Fruit fly (Drosophila melanogaster) whole organism, prepupa: Measurements from ENCODE around the gene ND-B16.6.

Source experiments
- Blimp-1 ChIP-seq: fragments of 200-800 bp; sonication (Bioruptor generic); optimal IDR thresholded peaks from 3 replicates; lab custom pipeline; 2017; ENCODE audit warnings: missing biosample characterization, missing genetic modification characterization, mild to moderate bottlenecking, moderate library complexity, missing genetic modification reagents
- CG10631 ChIP-seq: fragments of 200-800 bp; sonication (Bioruptor generic); optimal IDR thresholded peaks from 2 replicates; lab custom pipeline; 2016; ENCODE audit warnings: missing biosample characterization, missing genetic modification characterization
- CG10669 ChIP-seq: fragments of 200-800 bp; sonication (Bioruptor generic); optimal IDR thresholded peaks from 3 replicates; lab custom pipeline; 2018; ENCODE audit warnings: missing biosample characterization, mild to moderate bottlenecking, missing genetic modification characterization, moderate library complexity
- CG11294 ChIP-seq: fragments of 200-800 bp; sonication (Bioruptor generic); IDR thresholded peaks from 2 replicates; pipeline ENCODE4 v1.3.6; 2022; ENCODE audit warnings: missing biosample characterization, missing genetic modification characterization
- CG11762 ChIP-seq: fragments of 200-800 bp; sonication (Bioruptor generic); optimal IDR thresholded peaks from 3 replicates; lab custom pipeline; 2016; ENCODE audit warnings: missing biosample characterization, missing genetic modification characterization; ENCODE audit not compliant: insufficient read depth
- CG11902 ChIP-seq: fragments of 200-800 bp; sonication (Bioruptor generic); optimal IDR thresholded peaks from 3 replicates; lab custom pipeline; 2016; ENCODE audit warnings: missing biosample characterization, missing genetic modification characterization
- CG15336 ChIP-seq: fragments of 200-800 bp; sonication (Bioruptor generic); IDR thresholded peaks from 2 replicates; pipeline ENCODE4 v1.3.6; 2022; ENCODE audit warnings: missing biosample characterization, missing genetic modification characterization
- CG1621 ChIP-seq: fragments of 200-800 bp; sonication (Bioruptor generic); optimal IDR thresholded peaks from 3 replicates; lab custom pipeline; 2018; ENCODE audit warnings: missing biosample characterization, mild to moderate bottlenecking, missing genetic modification characterization
- CG16779 ChIP-seq: fragments of 200-800 bp; sonication (Bioruptor generic); optimal IDR thresholded peaks from 3 replicates; lab custom pipeline; 2017; ENCODE audit warnings: missing biosample characterization, mild to moderate bottlenecking, missing genetic modification characterization
- CG3032 ChIP-seq: fragments of 200-800 bp; optimal IDR thresholded peaks from 2 replicates; lab custom pipeline; 2019; ENCODE audit warnings: missing biosample characterization, mild to moderate bottlenecking, missing genetic modification characterization, moderate library complexity
- CG31627 ChIP-seq: fragments of 200-800 bp; sonication (Bioruptor generic); optimal IDR thresholded peaks from 3 replicates; lab custom pipeline; 2016; ENCODE audit warnings: missing biosample characterization, missing genetic modification characterization
- CG32006 ChIP-seq: fragments of 200-800 bp; sonication (Bioruptor generic); optimal IDR thresholded peaks from 3 replicates; lab custom pipeline; 2017; ENCODE audit warnings: missing biosample characterization, mild to moderate bottlenecking, missing genetic modification characterization
- CG34406 ChIP-seq: fragments of 200-800 bp; sonication (Bioruptor generic); optimal IDR thresholded peaks from 3 replicates; lab custom pipeline; 2016; ENCODE audit warnings: missing biosample characterization, missing genetic modification characterization
- CG4318 ChIP-seq: fragments of 200-800 bp; sonication (Bioruptor generic); optimal IDR thresholded peaks from 3 replicates; lab custom pipeline; 2017; ENCODE audit warnings: missing biosample characterization, mild to moderate bottlenecking, missing genetic modification characterization
- CG6792 ChIP-seq: fragments of 200-800 bp; sonication (Bioruptor generic); optimal IDR thresholded peaks from 3 replicates; lab custom pipeline; 2016; ENCODE audit warnings: missing biosample characterization, missing genetic modification characterization
- CG6808 ChIP-seq: fragments of 200-800 bp; sonication (Bioruptor generic); optimal IDR thresholded peaks from 3 replicates; lab custom pipeline; 2017; ENCODE audit warnings: missing biosample characterization, missing genetic modification characterization, mild to moderate bottlenecking, moderate library complexity, missing genetic modification reagents
- CG6854 ChIP-seq: fragments of 200-800 bp; sonication (Bioruptor generic); optimal IDR thresholded peaks from 2 replicates; lab custom pipeline; 2017; ENCODE audit warnings: missing biosample characterization, mild to moderate bottlenecking, missing genetic modification characterization
- CG7368 ChIP-seq: fragments of 200-800 bp; sonication (Bioruptor generic); optimal IDR thresholded peaks from 3 replicates; lab custom pipeline; 2016; ENCODE audit warnings: missing biosample characterization, missing genetic modification characterization
- CG8119 ChIP-seq: fragments of 200-800 bp; sonication (Bioruptor generic); IDR thresholded peaks from 3 replicates; pipeline ENCODE4 v1.3.6; 2022; ENCODE audit warnings: missing biosample characterization, missing genetic modification characterization
- CG8632 ChIP-seq: fragments of 200-800 bp; sonication (Bioruptor generic); optimal IDR thresholded peaks from 3 replicates; lab custom pipeline; 2016; ENCODE audit warnings: missing biosample characterization, missing genetic modification characterization
- CG9139 ChIP-seq: fragments of 200-800 bp; sonication (Bioruptor generic); optimal IDR thresholded peaks from 3 replicates; lab custom pipeline; 2017; ENCODE audit warnings: missing biosample characterization, mild to moderate bottlenecking, missing genetic modification characterization
- Eip75B ChIP-seq: fragments of 200-800 bp; sonication (Bioruptor generic); optimal IDR thresholded peaks from 3 replicates; lab custom pipeline; 2016; ENCODE audit warnings: missing biosample characterization, missing genetic modification characterization
- Eip78C ChIP-seq: fragments of 200-800 bp; sonication (Bioruptor generic); peaks from one replicate; lab custom pipeline; 2016; ENCODE audit warnings: missing biosample characterization, missing genetic modification characterization
- Ets21C ChIP-seq: fragments of 200-800 bp; sonication (Bioruptor generic); optimal IDR thresholded peaks from 3 replicates; lab custom pipeline; 2016; ENCODE audit warnings: missing biosample characterization, missing genetic modification characterization
- Hr38 ChIP-seq: sonication (Bioruptor generic); optimal IDR thresholded peaks from 2 replicates; lab custom pipeline; 2016; ENCODE audit warnings: missing biosample characterization, missing genetic modification characterization
- Lpt ChIP-seq: fragments of 200-800 bp; sonication (Bioruptor generic); optimal IDR thresholded peaks from 3 replicates; lab custom pipeline; 2016; ENCODE audit warnings: missing biosample characterization, missing genetic modification characterization
- Met ChIP-seq: fragments of 200-800 bp; sonication (Bioruptor generic); optimal IDR thresholded peaks from 3 replicates; lab custom pipeline; 2016; ENCODE audit warnings: missing biosample characterization, missing genetic modification characterization
- OdsH ChIP-seq: fragments of 200-800 bp; sonication (Bioruptor generic); optimal IDR thresholded peaks from 3 replicates; lab custom pipeline; 2016; ENCODE audit warnings: missing biosample characterization, missing genetic modification characterization
- Smox ChIP-seq: fragments of 200-800 bp; sonication (Bioruptor generic); optimal IDR thresholded peaks from 3 replicates; lab custom pipeline; 2016; ENCODE audit warnings: missing biosample characterization, missing genetic modification characterization
- Sox102F ChIP-seq: fragments of 200-800 bp; sonication (Bioruptor generic); optimal IDR thresholded peaks from 2 replicates; lab custom pipeline; 2016; ENCODE audit warnings: missing biosample characterization, mild to moderate bottlenecking, missing genetic modification characterization
- Sox14 ChIP-seq: fragments of 200-800 bp; sonication (Bioruptor generic); optimal IDR thresholded peaks from 3 replicates; lab custom pipeline; 2016; ENCODE audit warnings: missing biosample characterization, missing genetic modification characterization
- Sox15 ChIP-seq: fragments of 200-800 bp; sonication (Bioruptor generic); optimal IDR thresholded peaks from 3 replicates; lab custom pipeline; 2016; ENCODE audit warnings: missing biosample characterization, missing genetic modification characterization
- achi ChIP-seq: fragments of 200-800 bp; sonication (Bioruptor generic); optimal IDR thresholded peaks from 3 replicates; lab custom pipeline; 2016; ENCODE audit warnings: missing biosample characterization, missing genetic modification characterization
- acj6 ChIP-seq: fragments of 200-800 bp; sonication (Bioruptor generic); optimal IDR thresholded peaks from 3 replicates; lab custom pipeline; 2016; ENCODE audit warnings: missing biosample characterization, missing genetic modification characterization
- cyc ChIP-seq: fragments of 200-800 bp; sonication (Bioruptor generic); optimal IDR thresholded peaks from 3 replicates; lab custom pipeline; 2016; ENCODE audit warnings: missing biosample characterization, missing genetic modification characterization
- dac ChIP-seq: fragments of 200-800 bp; sonication (Bioruptor generic); optimal IDR thresholded peaks from 2 replicates; lab custom pipeline; 2017; ENCODE audit warnings: missing biosample characterization, mild to moderate bottlenecking, missing genetic modification characterization
- dsx ChIP-seq: fragments of 200-800 bp; optimal IDR thresholded peaks from 3 replicates; lab custom pipeline; 2019; ENCODE audit warnings: missing biosample characterization, mild to moderate bottlenecking, missing genetic modification characterization, moderate library complexity; ENCODE audit not compliant: poor library complexity, severe bottlenecking
- eg ChIP-seq: fragments of 200-800 bp; sonication (Bioruptor generic); IDR thresholded peaks from 3 replicates; pipeline ENCODE4 v1.3.6; 2022; ENCODE audit warnings: missing biosample characterization, missing genetic modification characterization
- fd59A ChIP-seq: fragments of 200-800 bp; sonication (Bioruptor generic); optimal IDR thresholded peaks from 2 replicates; lab custom pipeline; 2017; ENCODE audit warnings: missing biosample characterization, mild to moderate bottlenecking, missing genetic modification characterization, missing genetic modification reagents
- lz ChIP-seq: fragments of 200-800 bp; sonication (Bioruptor generic); optimal IDR thresholded peaks from 3 replicates; lab custom pipeline; 2016; ENCODE audit warnings: missing biosample characterization, missing genetic modification characterization
- net ChIP-seq: fragments of 200-800 bp; sonication (Bioruptor generic); optimal IDR thresholded peaks from 3 replicates; lab custom pipeline; 2016; ENCODE audit warnings: missing biosample characterization, missing genetic modification characterization
- pdm3 ChIP-seq: fragments of 200-800 bp; sonication (Bioruptor generic); optimal IDR thresholded peaks from 3 replicates; lab custom pipeline; 2016; ENCODE audit warnings: missing biosample characterization, missing genetic modification characterization
- spab ChIP-seq: fragments of 200-800 bp; sonication (Bioruptor generic); optimal IDR thresholded peaks from 2 replicates; lab custom pipeline; 2017; ENCODE audit warnings: missing biosample characterization, mild to moderate bottlenecking, missing genetic modification characterization, missing genetic modification reagents
- ss ChIP-seq, 2 experiments: fragments of 200-800 bp; sonication (Bioruptor generic); optimal IDR thresholded peaks; 2 replicates in 1 of 2; 3 replicates in 1 of 2; lab custom pipeline; 2017 to 2018; ENCODE audit warnings: mild to moderate bottlenecking in 2 of 2, missing biosample characterization in 2 of 2, missing genetic modification characterization in 2 of 2, moderate library complexity in 1 of 2
- svp ChIP-seq: fragments of 200-800 bp; sonication (Bioruptor generic); peaks from one replicate; lab custom pipeline; 2016; ENCODE audit warnings: missing biosample characterization, missing genetic modification characterization
- topi ChIP-seq: fragments of 200-800 bp; sonication (Bioruptor generic); optimal IDR thresholded peaks from 3 replicates; lab custom pipeline; 2016; ENCODE audit warnings: missing biosample characterization, missing genetic modification characterization

Gene ND-B16.6

dm6 chrX:6353613-6353986 is 3.4 kb upstream of the ND-B16.6 start (continued):
- TF ChIP-seq CG8119 (GFP tag; lab: Robert Waterston, UW) (peak; percentile 82), Eip75B (GFP tag; lab: Kevin White, UChicago) (peak; percentile 59), CG10631 (GFP tag; lab: Kevin White, UChicago) (peak; percentile 66), net (peak; percentile 74), fd59A (peak; percentile 24), CG15336 (GFP tag; lab: Robert Waterston, UW) (peak; percentile 68), cyc (GFP tag; lab: Kevin White, UChicago) (peak; percentile 63), CG10669 (GFP tag; lab: Kevin White, UChicago) (peak; percentile 52), topi (peak; percentile 70), Eip78C (GFP tag; lab: Kevin White, UChicago) (peak; percentile 86), Sox102F (GFP tag; lab: Kevin White, UChicago) (peak; percentile 69), spab (GFP tag; lab: Kevin White, UChicago) (peak; percentile 14), Blimp-1 (GFP tag; lab: Kevin White, UChicago) (peak; percentile 65), ss (GFP tag; optimal IDR thresholded peaks at IDR 0.05; lab: Kevin White, UChicago) (peak in 1 of 2 experiments; percentile 40), Ets21C (no peak), acj6 (peak; percentile 63), CG9139 (GFP tag; lab: Kevin White, UChicago) (peak; percentile 4), CG11762 (GFP tag; lab: Kevin White, UChicago) (peak; percentile 66), svp (peak; percentile 86), dsx (peak; percentile 40), CG6854 (GFP tag; lab: Kevin White, UChicago) (no peak), Smox (GFP tag; lab: Kevin White, UChicago) (peak; percentile 79), CG4318 (GFP tag; lab: Kevin White, UChicago) (peak; percentile 53), Hr38 (GFP tag; lab: Kevin White, UChicago) (no peak), CG6792 (GFP tag; lab: Kevin White, UChicago) (peak; percentile 53), Met (GFP tag; lab: Kevin White, UChicago) (peak; percentile 72), CG16779 (tag; lab: Kevin White, UChicago) (no peak), achi (GFP tag; lab: Kevin White, UChicago) (peak; percentile 71), dac (GFP tag; lab: Kevin White, UChicago) (peak; percentile 17), CG8632 (GFP tag; lab: Kevin White, UChicago) (peak; percentile 72), CG32006 (peak; percentile 72), CG6808 (GFP tag; lab: Kevin White, UChicago) (peak; percentile 44), CG31627 (GFP tag; lab: Kevin White, UChicago) (peak; percentile 57), CG3032 (peak; percentile 64), OdsH (GFP tag; lab: Kevin White, UChicago) (peak; percentile 73), pdm3 (GFP tag; lab: Kevin White, UChicago) (peak; percentile 53), CG7368 (GFP tag; lab: Kevin White, UChicago) (peak; percentile 54)

- TF ChIP-seq CG34406 (no peak), CG11902 (no peak), CG16779 (tag; lab: Kevin White, UChicago) (no peak), acj6 (no peak), Met (GFP tag; lab: Kevin White, UChicago) (no peak), CG4318 (GFP tag; lab: Kevin White, UChicago) (no peak), cyc (GFP tag; lab: Kevin White, UChicago) (no peak), CG1621 (tag; lab: Kevin White, UChicago) (no peak), lz (no peak), Sox14 (GFP tag; lab: Kevin White, UChicago) (no peak), CG10631 (GFP tag; lab: Kevin White, UChicago) (no peak), eg (GFP tag; lab: Robert Waterston, UW) (no peak), dac (GFP tag; lab: Kevin White, UChicago) (no peak), Sox15 (no peak), Lpt (GFP tag; lab: Kevin White, UChicago) (no peak), CG11294 (GFP tag; lab: Robert Waterston, UW) (no peak), Eip75B (GFP tag; lab: Kevin White, UChicago) (no peak), CG32006 (no peak)
Observed at dm6 chrX:6352769-6353612, 2.8 kb upstream of the ND-B16.6 start.
